Worm (Caenorhabditis elegans) whole organism, L2 larva: ENCODE measurements around the gene Y38F2AR.12.

Source experiments
- egl-27 ChIP-seq: sonication (generic microtip); optimal IDR thresholded peaks from 3 replicates; lab custom pipeline; 2017; ENCODE audit warnings: missing biosample characterization, missing genetic modification reagents, missing genetic modification characterization
- elt-1 ChIP-seq: fragments of 150-350 bp; optimal IDR thresholded peaks from 2 replicates; lab custom pipeline; 2014; ENCODE audit warnings: missing biosample characterization, missing genetic modification characterization
- mdl-1 ChIP-seq, 2 experiments: fragments of 150-350 bp in 1 of 2; sonication (generic microtip) in 1 of 2; optimal IDR thresholded peaks; 2 replicates each; lab custom pipeline; 2017; ENCODE audit warnings: missing biosample characterization in 2 of 2, missing genetic modification characterization in 2 of 2
- nhr-11 ChIP-seq: fragments of 150-350 bp; optimal IDR thresholded peaks from 2 replicates; lab custom pipeline; 2014; ENCODE audit warnings: missing biosample characterization, missing genetic modification characterization
- unc-55 ChIP-seq: fragments of 150-350 bp; sonication (generic microtip); optimal IDR thresholded peaks from 3 replicates; lab custom pipeline; 2014; ENCODE audit warnings: missing biosample characterization, missing genetic modification reagents, missing genetic modification characterization

DNA sequence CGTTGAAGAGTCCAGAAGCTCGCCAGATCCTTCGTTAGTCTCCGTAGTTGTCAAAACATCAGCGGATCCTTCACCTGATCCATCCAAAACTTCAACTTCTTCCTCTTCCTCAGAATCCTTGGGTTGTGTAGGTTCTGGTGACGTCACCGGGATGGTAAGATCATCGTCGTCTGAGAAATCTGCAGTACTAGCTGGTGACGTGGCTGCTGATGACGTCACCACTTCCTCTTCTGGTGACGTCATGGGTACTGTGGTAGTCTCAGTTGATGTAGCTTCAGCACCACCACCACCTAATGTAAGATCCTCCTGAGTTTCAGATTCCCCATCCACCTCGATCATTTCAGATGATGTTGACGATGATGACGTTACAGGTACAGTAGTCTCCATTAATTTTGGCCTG lies 49.2 kb upstream of the Y38F2AR.12 start:
- no peak for TF ChIP-seq unc-55
- TF ChIP-seq egl-27 (tag; lab: Kevin White, UChicago): no peak
- TF ChIP-seq mdl-1 (tag; optimal IDR thresholded peaks at IDR 0.05; lab: Kevin White, UChicago): no peak
- no peak for TF ChIP-seq nhr-11 (tag; lab: Kevin White, UChicago)
- TF ChIP-seq elt-1 (tag; lab: Kevin White, UChicago): no peak
